Worm (Caenorhabditis elegans) whole organism, midembryonic: Measurements from ENCODE around the gene msp-55.
"Not testable (repeated sequence)": the region's sequence is repeated elsewhere in the genome, so short reads cannot be mapped to it uniquely, and the experiment has no call there.

Experiments used
- T22C8.4 ChIP-seq: fragments of 200-800 bp; sonication (Bioruptor generic); IDR thresholded peaks from 2 replicates; pipeline ENCODE4 v1.3.6; 2022; ENCODE audit warnings: missing genetic modification characterization, missing compliant biosample characterization
- cog-1 ChIP-seq: sonication (generic microtip); optimal IDR thresholded peaks from 2 replicates; lab custom pipeline; 2016; ENCODE audit warnings: missing genetic modification characterization, missing compliant biosample characterization
- flt-1 ChIP-seq: fragments of 200-800 bp; sonication (Bioruptor generic); IDR thresholded peaks from 2 replicates; pipeline ENCODE4 v1.3.6; 2022; ENCODE audit warnings: missing genetic modification characterization, missing compliant biosample characterization
- klf-2 ChIP-seq: fragments of 200-800 bp; sonication (Bioruptor generic); conservative IDR thresholded peaks from 2 replicates; pipeline ENCODE4 v1.3.6; 2022; ENCODE audit warnings: missing genetic modification reagents, missing genetic modification characterization, missing compliant biosample characterization
- med-1 ChIP-seq: sonication (generic microtip); optimal IDR thresholded peaks from 2 replicates; lab custom pipeline; 2017; ENCODE audit warnings: missing genetic modification characterization, mild to moderate bottlenecking, missing compliant biosample characterization, antibody characterized with exemption, missing genetic modification reagents; ENCODE audit not compliant: insufficient read depth
- ref-1 ChIP-seq: fragments of 200-800 bp; sonication (Bioruptor generic); conservative IDR thresholded peaks from 2 replicates; pipeline ENCODE4 v1.3.6; 2022; ENCODE audit warnings: missing genetic modification reagents, missing genetic modification characterization, missing compliant biosample characterization
- tab-1 ChIP-seq: fragments of 200-800 bp; sonication (Bioruptor generic); IDR thresholded peaks from 2 replicates; pipeline ENCODE4 v1.3.6; 2022; ENCODE audit warnings: missing genetic modification characterization, missing compliant biosample characterization
- ztf-23 ChIP-seq: fragments of 200-800 bp; sonication (Bioruptor generic); IDR thresholded peaks from 2 replicates; pipeline ENCODE4 v1.3.6; 2022; ENCODE audit warnings: missing genetic modification reagents, missing genetic modification characterization, missing compliant biosample characterization
- ztf-29 ChIP-seq: fragments of 200-800 bp; sonication (Bioruptor generic); IDR thresholded peaks from 2 replicates; pipeline ENCODE4 v1.3.6; 2022; ENCODE audit warnings: missing genetic modification reagents, missing genetic modification characterization, missing compliant biosample characterization

The msp-55 gene

ce11 chrIV:5020533-5020932, 35.3 kb downstream of the msp-55 start, which contains the start of gene T28H11.8:
Gene T28H11.8, minus strand, starts transcription at chrIV:5020633.
- TF ChIP-seq ztf-23 (GFP tag; lab: Robert Waterston, UW) (no peak), klf-2 (GFP tag; lab: Robert Waterston, UW) (no peak), flt-1 (GFP tag; lab: Robert Waterston, UW) (no peak), cog-1 (no peak), ztf-29 (GFP tag; lab: Robert Waterston, UW) (no peak), ref-1 (GFP tag; lab: Robert Waterston, UW) (no peak), med-1 (GFP tag; lab: Kevin White, UChicago) (no peak), tab-1 (no peak), T22C8.4 (GFP tag; lab: Robert Waterston, UW) (no peak)

DNA sequence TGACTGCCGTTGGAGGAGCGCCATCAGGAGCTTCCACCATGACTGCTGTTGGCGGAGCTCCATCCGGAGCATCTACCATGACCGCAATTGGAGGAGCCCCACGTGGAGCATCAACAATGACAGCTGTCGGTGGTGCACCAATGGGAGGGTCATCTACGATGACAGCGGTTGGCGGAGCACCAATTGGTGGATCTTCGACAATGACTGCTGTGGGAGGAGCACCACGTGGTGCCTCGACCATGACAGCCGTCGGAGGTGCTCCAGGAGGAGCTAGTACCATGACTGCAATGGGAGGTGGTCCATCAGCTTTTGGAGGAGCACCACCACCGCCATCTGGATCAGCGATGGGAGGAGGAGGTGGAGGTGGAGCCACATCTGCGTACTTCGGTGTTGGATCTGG, 38.7 kb downstream of the msp-55 start, which contains the start of gene T28H11.7:
T28H11.7 (minus strand) TSS at position 101 of the 400 bp plus-strand sequence.
- 0 out of 2 replicates have a peak, but pooled peaks have one; percentile 9 for TF ChIP-seq tab-1

DNA sequence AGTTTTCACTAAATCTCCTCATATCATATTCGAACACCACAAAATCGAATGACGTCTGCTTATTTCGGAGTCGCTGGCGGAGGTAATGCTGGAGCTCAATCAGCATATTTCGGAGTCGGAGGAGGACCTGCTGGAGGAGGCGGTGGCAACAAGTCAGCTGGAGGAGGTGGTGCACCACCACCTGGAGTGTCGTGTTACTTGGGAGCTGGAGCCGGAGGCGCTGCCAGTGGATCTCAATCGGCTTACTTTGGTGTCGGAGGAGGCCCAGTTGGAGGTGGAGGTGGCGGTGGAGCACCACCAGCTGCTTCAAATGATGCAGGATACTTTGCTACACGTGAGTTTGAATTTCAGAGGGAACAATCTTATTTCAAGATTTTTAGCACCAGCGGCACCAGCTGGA, 39.4 kb downstream of the msp-55 start, which contains the start of gene ssq-4:
ssq-4 (plus strand) TSS at position 19 of the 400 bp plus-strand sequence.
- TF ChIP-seq flt-1, ztf-23, ztf-29 (GFP tag; lab: Robert Waterston, UW): not testable (repeated sequence)

ce11 chrIV:5012241-5012640, 43.6 kb downstream of the msp-55 start, which contains the start of gene srm-1:
Gene srm-1, plus strand, starts transcription at chrIV:5012541.
- TF ChIP-seq flt-1 (GFP tag; lab: Robert Waterston, UW): no peak
- no peak for TF ChIP-seq med-1 (GFP tag; lab: Kevin White, UChicago)
- no peak for TF ChIP-seq tab-1
- TF ChIP-seq ztf-29 (GFP tag; lab: Robert Waterston, UW): no peak
- TF ChIP-seq klf-2 (GFP tag; lab: Robert Waterston, UW): no peak
- TF ChIP-seq ztf-23 (GFP tag; lab: Robert Waterston, UW): no peak
- TF ChIP-seq cog-1: no peak
- no peak for TF ChIP-seq T22C8.4 (GFP tag; lab: Robert Waterston, UW)
- no peak for TF ChIP-seq ref-1 (GFP tag; lab: Robert Waterston, UW)

DNA sequence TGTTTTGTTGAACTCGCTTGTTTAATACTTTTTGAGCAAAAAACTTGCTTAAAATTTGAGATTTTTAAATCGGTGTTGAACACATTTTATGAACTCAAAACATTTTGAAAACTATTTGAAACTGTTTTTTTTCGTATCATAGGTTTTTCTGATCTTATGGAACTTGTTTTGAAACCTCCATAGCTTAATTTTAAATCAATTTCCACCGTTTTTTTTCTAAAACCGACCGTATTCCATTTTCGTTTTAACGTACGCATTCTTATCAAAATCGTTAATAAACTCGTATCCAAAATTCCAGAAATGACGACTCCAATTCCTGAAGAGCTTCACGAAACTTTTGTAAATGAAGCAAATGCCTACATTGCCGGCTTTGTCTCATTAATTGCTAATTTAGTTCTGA, 47.4 kb downstream of the msp-55 start, which contains the start of gene srm-2:
srm-2 (plus strand) TSS at position 301 of the 400 bp plus-strand sequence.
- no peak for TF ChIP-seq klf-2 (GFP tag; lab: Robert Waterston, UW)
- no peak for TF ChIP-seq flt-1 (GFP tag; lab: Robert Waterston, UW)
- no peak for TF ChIP-seq med-1 (GFP tag; lab: Kevin White, UChicago)
- no peak for TF ChIP-seq ztf-23 (GFP tag; lab: Robert Waterston, UW)
- TF ChIP-seq ref-1 (GFP tag; lab: Robert Waterston, UW): no peak
- TF ChIP-seq tab-1: no peak
- no peak for TF ChIP-seq ztf-29 (GFP tag; lab: Robert Waterston, UW)
- no peak for TF ChIP-seq cog-1
- no peak for TF ChIP-seq T22C8.4 (GFP tag; lab: Robert Waterston, UW)
